Worm (Caenorhabditis elegans) whole organism, early embryonic: ENCODE data around the gene let-413.

Experiments
- B0310.2 ChIP-seq: sonication (generic microtip); optimal IDR thresholded peaks from 2 replicates; lab custom pipeline; 2016; ENCODE audit warnings: mild to moderate bottlenecking, missing genetic modification characterization, missing compliant biosample characterization
- F13C5.2 ChIP-seq: sonication (generic microtip); optimal IDR thresholded peaks from 2 replicates; lab custom pipeline; 2017; ENCODE audit warnings: mild to moderate bottlenecking, missing genetic modification characterization, inconsistent platforms, missing compliant biosample characterization
- ama-1 ChIP-seq: fragments of 150-350 bp; optimal IDR thresholded peaks from 2 replicates; lab custom pipeline; 2014
- ceh-13 ChIP-seq: fragments of 200-800 bp; sonication (Bioruptor generic); optimal IDR thresholded peaks from 2 replicates; lab custom pipeline; 2018; ENCODE audit warnings: mild to moderate bottlenecking, missing genetic modification characterization, missing compliant biosample characterization
- ets-7 ChIP-seq: sonication (generic microtip); optimal IDR thresholded peaks from 2 replicates; lab custom pipeline; 2016; ENCODE audit warnings: missing genotype, missing genetic modification characterization, missing compliant biosample characterization
- flt-1 ChIP-seq: fragments of 200-800 bp; sonication (Bioruptor generic); IDR thresholded peaks from 2 replicates; pipeline ENCODE4 v1.3.6; 2022; ENCODE audit warnings: missing genetic modification characterization, missing compliant biosample characterization
- hmg-4 ChIP-seq: fragments of 200-800 bp; sonication (Bioruptor generic); optimal IDR thresholded peaks from 2 replicates; lab custom pipeline; 2018; ENCODE audit warnings: mild to moderate bottlenecking, missing genetic modification characterization, missing compliant biosample characterization
- hnd-1 ChIP-seq: sonication (generic microtip); optimal IDR thresholded peaks from 2 replicates; lab custom pipeline; 2016; ENCODE audit warnings: missing genetic modification characterization, missing compliant biosample characterization
- pes-1 ChIP-seq: fragments of 200-800 bp; sonication (Bioruptor generic); IDR thresholded peaks from 2 replicates; pipeline ENCODE4 v1.3.6; 2022; ENCODE audit warnings: missing genetic modification reagents, missing genetic modification characterization, missing compliant biosample characterization
- sea-1 ChIP-seq: fragments of 200-800 bp; sonication (Bioruptor generic); conservative IDR thresholded peaks from 2 replicates; pipeline ENCODE4 v1.3.6; 2022; ENCODE audit warnings: missing genetic modification characterization, missing compliant biosample characterization
- tbx-37 ChIP-seq: fragments of 200-800 bp; sonication (Bioruptor generic); conservative IDR thresholded peaks from 2 replicates; pipeline ENCODE4 v1.3.6; 2022; ENCODE audit warnings: missing genetic modification reagents, missing genetic modification characterization, missing compliant biosample characterization
- tra-4 ChIP-seq: sonication (generic microtip); optimal IDR thresholded peaks from 2 replicates; lab custom pipeline; 2017; ENCODE audit warnings: missing genetic modification characterization, missing compliant biosample characterization

DNA sequence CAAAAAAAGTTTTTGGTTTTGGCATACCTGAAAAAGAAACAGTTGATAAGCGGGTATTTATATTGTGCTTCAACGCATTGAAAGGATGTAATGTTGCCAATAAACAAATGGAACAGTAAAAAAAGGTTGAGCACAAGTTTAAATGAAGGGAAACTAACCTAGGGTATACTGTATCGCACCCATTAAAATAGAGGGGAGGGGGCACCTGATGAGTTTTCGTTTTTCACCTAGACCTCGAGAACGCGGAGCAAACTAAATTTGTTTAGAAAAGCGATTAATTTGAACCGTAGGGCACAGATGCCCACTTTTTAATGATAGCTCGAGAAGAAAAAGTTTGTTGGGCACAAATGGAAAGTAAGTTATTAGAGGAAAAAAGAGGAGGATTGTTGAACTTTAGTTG is 44.6 kb downstream of the let-413 start, which contains the start of gene ncx-10:
- TF ChIP-seq ama-1 (lab: Kevin White, UChicago), result no peak
- TF ChIP-seq sea-1, result no peak
- no peak for TF ChIP-seq ceh-13
- no peak for TF ChIP-seq tra-4
- no peak for TF ChIP-seq flt-1 (GFP tag; lab: Robert Waterston, UW)
- no peak for TF ChIP-seq ets-7
- no peak for TF ChIP-seq tbx-37 (GFP tag; lab: Robert Waterston, UW)
- no peak for TF ChIP-seq hnd-1 (tag; lab: Kevin White, UChicago)
- no peak for TF ChIP-seq hmg-4 (GFP tag; lab: Kevin White, UChicago)
- TF ChIP-seq pes-1, result no peak
- no peak for TF ChIP-seq F13C5.2
- no peak for TF ChIP-seq B0310.2 (tag; lab: Kevin White, UChicago)
